Fruit fly (Drosophila melanogaster): ENCODE results near the gene CG46394.
A peak's percentile ranks its signal among the peaks of the same experiment; 100 is the strongest.

DNA sequence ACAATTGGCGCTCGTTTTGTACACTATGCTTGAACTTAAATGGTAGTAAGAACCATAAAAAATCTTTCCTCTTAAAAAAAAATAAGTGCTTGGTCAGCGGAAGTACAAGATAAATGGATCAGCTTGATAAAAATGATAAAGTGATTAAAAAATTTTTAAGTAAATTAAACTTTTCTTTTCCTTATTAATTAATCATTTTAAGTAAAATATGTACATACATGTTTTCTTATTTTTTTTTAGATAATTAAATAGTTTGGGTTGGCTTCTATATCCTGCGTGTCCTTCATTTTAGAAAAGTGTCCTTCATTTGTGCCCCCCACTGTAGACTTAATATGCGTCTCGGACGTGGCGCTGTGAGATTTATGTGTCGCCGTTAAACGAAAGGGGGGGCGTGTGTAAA, 43.5 kb upstream of the CG46394 start:
- TF ChIP-seq usp (GFP tag; optimal IDR thresholded peaks at IDR 0.05) = no peak
- TF ChIP-seq sage (GFP tag; optimal IDR thresholded peaks at IDR 0.05) = no peak
- no peak for TF ChIP-seq foxo (GFP tag; optimal IDR thresholded peaks at IDR 0.05)
- no peak for TF ChIP-seq CG9705 (GFP tag; optimal IDR thresholded peaks at IDR 0.05)
- no peak for TF ChIP-seq OdsH (GFP tag; optimal IDR thresholded peaks at IDR 0.05)
- TF ChIP-seq fru (GFP tag; optimal IDR thresholded peaks at IDR 0.05) = peak; percentile 15
- TF ChIP-seq GATAd (GFP tag; optimal IDR thresholded peaks at IDR 0.05) = no peak
- no peak for TF ChIP-seq h (GFP tag; optimal IDR thresholded peaks at IDR 0.05)
- TF ChIP-seq sv (GFP tag; optimal IDR thresholded peaks at IDR 0.05) = peak; percentile 17
- no peak for TF ChIP-seq psq (GFP tag; optimal IDR thresholded peaks at IDR 0.05)

All from whole organism, wandering third instar larva.